Fruit fly (Drosophila melanogaster) whole organism, embryonic: ENCODE measurements around the gene CG10011.

Source experiments
- BtbVII ChIP-seq: fragments of 200-800 bp; sonication (Bioruptor generic); optimal IDR thresholded peaks from 3 replicates; lab custom pipeline; 2017; ENCODE audit warnings: missing biosample characterization, mild to moderate bottlenecking, missing genetic modification characterization
- CG10431 ChIP-seq: fragments of 200-800 bp; sonication (Bioruptor generic); optimal IDR thresholded peaks from 3 replicates; lab custom pipeline; 2018; ENCODE audit warnings: missing biosample characterization, mild to moderate bottlenecking, missing genetic modification characterization
- CG10565 ChIP-seq: fragments of 200-800 bp; sonication (Bioruptor generic); optimal IDR thresholded peaks from 3 replicates; lab custom pipeline; 2016; ENCODE audit warnings: missing biosample characterization, mild to moderate bottlenecking, missing genetic modification characterization
- CG12659 ChIP-seq: fragments of 200-800 bp; sonication (Bioruptor generic); optimal IDR thresholded peaks from 3 replicates; lab custom pipeline; 2017; ENCODE audit warnings: mild to moderate bottlenecking, missing biosample characterization, missing genetic modification reagents, missing genetic modification characterization
- CG12769 ChIP-seq: fragments of 200-800 bp; sonication (Bioruptor generic); optimal IDR thresholded peaks from 2 replicates; lab custom pipeline; 2019; ENCODE audit warnings: missing biosample characterization, mild to moderate bottlenecking, missing genetic modification characterization, moderate library complexity
- CG12942 ChIP-seq: fragments of 200-800 bp; sonication (Bioruptor generic); optimal IDR thresholded peaks from 3 replicates; lab custom pipeline; 2016; ENCODE audit warnings: missing biosample characterization, missing genetic modification characterization
- CG14667 ChIP-seq: fragments of 200-800 bp; sonication (Bioruptor generic); IDR thresholded peaks from 2 replicates; pipeline ENCODE4 v1.3.6; 2022; ENCODE audit warnings: missing biosample characterization, missing genetic modification characterization
- CG14965 ChIP-seq: fragments of 200-800 bp; sonication (Bioruptor generic); optimal IDR thresholded peaks from 2 replicates; lab custom pipeline; 2016; ENCODE audit warnings: missing biosample characterization, missing genetic modification characterization, borderline replicate concordance
- CG15601 ChIP-seq: fragments of 200-800 bp; sonication (Bioruptor generic); optimal IDR thresholded peaks from 3 replicates; lab custom pipeline; 2019; ENCODE audit warnings: missing biosample characterization, mild to moderate bottlenecking, missing genetic modification characterization, moderate library complexity
- CG16863 ChIP-seq: fragments of 200-800 bp; sonication (Bioruptor generic); optimal IDR thresholded peaks from 3 replicates; lab custom pipeline; 2016; ENCODE audit warnings: missing biosample characterization, missing genetic modification characterization
- CG18476 ChIP-seq: fragments of 200-800 bp; sonication (Bioruptor generic); optimal IDR thresholded peaks from 2 replicates; lab custom pipeline; 2016; ENCODE audit warnings: missing biosample characterization, mild to moderate bottlenecking, missing genetic modification characterization
- CG31441 ChIP-seq: fragments of 200-800 bp; sonication (Bioruptor generic); IDR thresholded peaks from 2 replicates; pipeline ENCODE4 v1.3.6; 2022; ENCODE audit warnings: missing biosample characterization, missing genetic modification characterization
- CG3163 ChIP-seq: fragments of 200-800 bp; sonication (Bioruptor generic); optimal IDR thresholded peaks from 3 replicates; lab custom pipeline; 2016; ENCODE audit warnings: missing biosample characterization, missing genetic modification characterization
- CG4360 ChIP-seq: fragments of 200-800 bp; sonication (Bioruptor generic); IDR thresholded peaks from 2 replicates; pipeline ENCODE4 v1.3.6; 2022; ENCODE audit warnings: missing biosample characterization, missing genetic modification characterization
- CG4820 ChIP-seq: fragments of 200-800 bp; sonication (Bioruptor generic); optimal IDR thresholded peaks from 3 replicates; lab custom pipeline; 2016; ENCODE audit warnings: missing biosample characterization, missing genetic modification characterization
- CG4854 ChIP-seq: fragments of 200-800 bp; sonication (Bioruptor generic); optimal IDR thresholded peaks from 2 replicates; lab custom pipeline; 2016; ENCODE audit warnings: missing biosample characterization, missing genetic modification characterization, inconsistent platforms
- CG7271 ChIP-seq: fragments of 200-800 bp; sonication (Bioruptor generic); optimal IDR thresholded peaks from 2 replicates; lab custom pipeline; 2018; ENCODE audit warnings: missing biosample characterization, mild to moderate bottlenecking, missing genetic modification characterization, moderate library complexity
- CG7839 ChIP-seq: fragments of 200-800 bp; sonication (Bioruptor generic); optimal IDR thresholded peaks from 3 replicates; lab custom pipeline; 2018; ENCODE audit warnings: missing biosample characterization, mild to moderate bottlenecking, missing genetic modification characterization, moderate library complexity
- CG7928 ChIP-seq: fragments of 200-800 bp; sonication (Bioruptor generic); optimal IDR thresholded peaks from 2 replicates; lab custom pipeline; 2017; ENCODE audit warnings: missing biosample characterization, mild to moderate bottlenecking, missing genetic modification characterization
- CG8290 ChIP-seq, 3 experiments: fragments of 200-800 bp; sonication (Bioruptor generic); optimal IDR thresholded peaks; 2 replicates each; lab custom pipeline; 2016 to 2019; ENCODE audit warnings: missing biosample characterization in 3 of 3, missing genetic modification characterization in 3 of 3, mild to moderate bottlenecking in 2 of 3, moderate library complexity in 1 of 3
- CHES-1-like ChIP-seq: fragments of 200-800 bp; sonication (Bioruptor generic); optimal IDR thresholded peaks from 2 replicates; lab custom pipeline; 2016; ENCODE audit warnings: missing biosample characterization, missing genetic modification characterization
- Dad ChIP-seq: fragments of 200-800 bp; sonication (Bioruptor generic); optimal IDR thresholded peaks from 3 replicates; lab custom pipeline; 2016; ENCODE audit warnings: missing biosample characterization, missing genetic modification characterization
- Fer2 ChIP-seq: fragments of 200-800 bp; sonication (Bioruptor generic); optimal IDR thresholded peaks from 2 replicates; lab custom pipeline; 2018; ENCODE audit warnings: missing biosample characterization, mild to moderate bottlenecking, missing genetic modification characterization, moderate library complexity
- Hey ChIP-seq: fragments of 200-800 bp; sonication (Bioruptor generic); optimal IDR thresholded peaks from 3 replicates; lab custom pipeline; 2018; ENCODE audit warnings: missing biosample characterization, mild to moderate bottlenecking, missing genetic modification characterization
- Hmx ChIP-seq: fragments of 200-800 bp; sonication (Bioruptor generic); optimal IDR thresholded peaks from 2 replicates; lab custom pipeline; 2016; ENCODE audit warnings: missing biosample characterization, missing genetic modification characterization
- Hr51 ChIP-seq, 2 experiments: fragments of 200-800 bp; sonication (Bioruptor generic); optimal IDR thresholded peaks; 2 replicates in 1 of 2; 3 replicates in 1 of 2; lab custom pipeline; 2016 to 2018; ENCODE audit warnings: missing biosample characterization in 2 of 2, missing genetic modification characterization in 2 of 2, mild to moderate bottlenecking in 1 of 2, moderate library complexity in 1 of 2
- Myb ChIP-seq: fragments of 200-800 bp; sonication (Bioruptor generic); optimal IDR thresholded peaks from 2 replicates; lab custom pipeline; 2016; ENCODE audit warnings: missing biosample characterization, missing genetic modification characterization
- NfI ChIP-seq: fragments of 200-800 bp; sonication (Bioruptor generic); optimal IDR thresholded peaks from 3 replicates; lab custom pipeline; 2018; ENCODE audit warnings: missing biosample characterization, mild to moderate bottlenecking, missing genetic modification characterization, moderate library complexity
- Opbp ChIP-seq: fragments of 200-800 bp; sonication (Bioruptor generic); IDR thresholded peaks from 3 replicates; pipeline ENCODE4 v1.3.6; 2022; ENCODE audit warnings: missing biosample characterization, missing genetic modification characterization; ENCODE audit not compliant: partially characterized antibody
- Xbp1 ChIP-seq: fragments of 200-800 bp; sonication (Bioruptor generic); optimal IDR thresholded peaks from 3 replicates; lab custom pipeline; 2016; ENCODE audit warnings: missing biosample characterization, mild to moderate bottlenecking, missing genetic modification characterization
- ash1 ChIP-seq: fragments of 200-800 bp; sonication (Bioruptor generic); optimal IDR thresholded peaks from 2 replicates; lab custom pipeline; 2018; ENCODE audit warnings: missing biosample characterization, mild to moderate bottlenecking, missing genetic modification characterization
- bab2 ChIP-seq: fragments of 200-800 bp; sonication (Bioruptor generic); optimal IDR thresholded peaks from 2 replicates; lab custom pipeline; 2016; ENCODE audit warnings: missing biosample characterization, missing genetic modification characterization
- bigmax ChIP-seq: fragments of 200-800 bp; sonication (Bioruptor generic); optimal IDR thresholded peaks from 2 replicates; lab custom pipeline; 2018; ENCODE audit warnings: missing biosample characterization, mild to moderate bottlenecking, missing genetic modification characterization
- corto ChIP-seq: fragments of 200-800 bp; sonication (Bioruptor generic); optimal IDR thresholded peaks from 2 replicates; lab custom pipeline; 2016; ENCODE audit warnings: missing biosample characterization, mild to moderate bottlenecking, missing genetic modification characterization, moderate library complexity
- dmrt11E ChIP-seq: fragments of 200-800 bp; sonication (Bioruptor generic); optimal IDR thresholded peaks from 3 replicates; lab custom pipeline; 2018; ENCODE audit warnings: missing biosample characterization, mild to moderate bottlenecking, missing genetic modification characterization, moderate library complexity
- dpn ChIP-seq, 2 experiments: fragments of 200-800 bp; sonication (Bioruptor generic); optimal IDR thresholded peaks; 3 replicates each; lab custom pipeline; 2016; ENCODE audit warnings: missing biosample characterization in 2 of 2, missing genetic modification characterization in 2 of 2
- exex ChIP-seq: fragments of 200-800 bp; sonication (Bioruptor generic); optimal IDR thresholded peaks from 4 replicates; lab custom pipeline; 2018; ENCODE audit warnings: missing biosample characterization, mild to moderate bottlenecking, missing genetic modification characterization, moderate library complexity
- gfzf ChIP-seq: fragments of 200-800 bp; sonication (Bioruptor generic); optimal IDR thresholded peaks from 2 replicates; lab custom pipeline; 2016; ENCODE audit warnings: missing biosample characterization, mild to moderate bottlenecking, missing genetic modification characterization, moderate library complexity
- lola ChIP-seq, 3 experiments: fragments of >200 bp in 2 of 3; fragments of 200-800 bp in 1 of 3; sonication (Bioruptor generic) in 1 of 3; optimal IDR thresholded peaks; 2 replicates each; lab custom pipeline; 2017 to 2019; ENCODE audit warnings: missing biosample characterization in 3 of 3, missing genetic modification characterization in 3 of 3, mild to moderate bottlenecking in 1 of 3, moderate library complexity in 1 of 3
- nau ChIP-seq: fragments of 200-800 bp; sonication (Bioruptor generic); optimal IDR thresholded peaks from 3 replicates; lab custom pipeline; 2017; ENCODE audit warnings: missing biosample characterization, mild to moderate bottlenecking, missing genetic modification characterization, missing genetic modification reagents
- phol ChIP-seq: fragments of 200-800 bp; sonication (Bioruptor generic); optimal IDR thresholded peaks from 3 replicates; lab custom pipeline; 2018; ENCODE audit warnings: missing biosample characterization, mild to moderate bottlenecking, missing genetic modification characterization, moderate library complexity
- pnt ChIP-seq: fragments of 200-800 bp; sonication (Bioruptor generic); optimal IDR thresholded peaks from 3 replicates; lab custom pipeline; 2016; ENCODE audit warnings: missing biosample characterization, missing genetic modification characterization
- stc ChIP-seq: fragments of 200-800 bp; sonication (Bioruptor generic); IDR thresholded peaks from 2 replicates; pipeline ENCODE4 v1.3.6; 2022; ENCODE audit warnings: missing biosample characterization, missing genetic modification characterization
- tgo ChIP-seq: fragments of 200-800 bp; sonication (Bioruptor generic); IDR thresholded peaks from 3 replicates; pipeline ENCODE4 v1.3.6; 2022; ENCODE audit warnings: missing biosample characterization, missing genetic modification characterization
- trem ChIP-seq: fragments of 200-800 bp; optimal IDR thresholded peaks from 3 replicates; lab custom pipeline; 2019; ENCODE audit warnings: missing biosample characterization, mild to moderate bottlenecking, missing genetic modification characterization, moderate library complexity
- unc-4 ChIP-seq: fragments of 200-800 bp; sonication (Bioruptor generic); IDR thresholded peaks from 2 replicates; pipeline ENCODE4 v1.3.6; 2022; ENCODE audit warnings: missing biosample characterization, missing genetic modification characterization; ENCODE audit not compliant: partially characterized antibody
- vnd ChIP-seq: fragments of 200-800 bp; sonication (Bioruptor generic); IDR thresholded peaks from 3 replicates; pipeline ENCODE4 v1.3.6; 2022; ENCODE audit warnings: missing biosample characterization, missing genetic modification characterization; ENCODE audit not compliant: partially characterized antibody
- vvl ChIP-seq: fragments of 200-800 bp; sonication (Bioruptor generic); IDR thresholded peaks from 2 replicates; pipeline ENCODE4 v1.3.6; 2022; ENCODE audit warnings: missing biosample characterization, missing genetic modification characterization

Gene CG10011

DNA sequence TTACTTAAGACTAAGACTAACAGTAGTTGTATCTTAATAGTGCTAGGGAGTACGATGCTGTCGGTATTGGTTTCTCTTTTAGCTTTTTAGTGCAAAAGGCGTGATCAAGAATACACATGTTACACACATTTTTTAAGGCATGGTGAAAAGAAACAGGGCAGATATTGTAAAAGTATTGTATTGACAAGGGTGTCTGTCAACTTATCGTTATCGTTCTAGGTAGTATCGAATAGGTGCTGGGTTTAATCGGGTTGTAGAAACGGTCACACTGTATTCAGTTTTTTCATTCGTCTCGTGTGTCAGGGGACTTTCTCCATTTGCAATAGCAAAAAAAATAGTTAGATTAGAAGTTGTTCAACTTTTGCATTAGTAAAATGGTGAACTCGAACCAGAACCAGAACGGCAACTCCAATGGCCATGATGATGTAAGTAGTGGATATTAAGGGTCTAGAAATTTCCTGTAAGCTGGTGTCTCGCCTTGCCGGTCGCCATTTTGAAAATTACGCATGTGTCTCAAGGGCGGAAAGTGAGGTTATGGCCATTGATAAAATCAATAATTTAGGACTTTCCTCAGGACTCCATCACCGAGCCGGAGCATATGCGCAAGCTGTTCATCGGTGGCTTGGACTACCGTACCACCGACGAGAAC lies 34.6 kb downstream of the CG10011 start (continued):
- TF ChIP-seq exex (tag; lab: Kevin White, UChicago) (no peak), Fer2 (tag; lab: Kevin White, UChicago) (no peak), Opbp (GFP tag; lab: Robert Waterston, UW) (peak; percentile 67), ash1 (GFP tag; lab: Kevin White, UChicago) (no peak), CG7928 (peak; percentile 15), corto (GFP tag; lab: Kevin White, UChicago) (no peak), Hr51 (GFP tag; optimal IDR thresholded peaks at IDR 0.05; lab: Kevin White, UChicago) (no peak), lola (GFP tag; optimal IDR thresholded peaks at IDR 0.05; lab: Kevin White, UChicago) (no peak), CG18476 (GFP tag; lab: Kevin White, UChicago) (no peak), phol (tag; lab: Kevin White, UChicago) (peak; percentile 99), CG14965 (no peak), gfzf (peak; percentile 83), bigmax (peak; percentile 99), Myb (peak; percentile 11), stc (0 out of 2 replicates have a peak, but pooled peaks have one; percentile 23), trem (tag; lab: Kevin White, UChicago) (peak; percentile 57), vvl (GFP tag; lab: Robert Waterston, UW) (peak; percentile 11), Hmx (GFP tag; lab: Kevin White, UChicago) (no peak), CG31441 (GFP tag; lab: Robert Waterston, UW) (no peak), CG14667 (GFP tag; lab: Robert Waterston, UW) (no peak), CG4854 (no peak), tgo (GFP tag; lab: Robert Waterston, UW) (no peak), CG10565 (GFP tag; lab: Kevin White, UChicago) (no peak), vnd (GFP tag; lab: Robert Waterston, UW) (0 out of 3 replicates have a peak, but pooled peaks have one; percentile 39), CG4360 (GFP tag; lab: Robert Waterston, UW) (no peak), CG15601 (peak; percentile 4), pnt (GFP tag; lab: Kevin White, UChicago) (no peak), nau (GFP tag; lab: Kevin White, UChicago) (no peak), Hey (tag; lab: Kevin White, UChicago) (no peak), CG12942 (GFP tag; lab: Kevin White, UChicago) (no peak), Xbp1 (GFP tag; lab: Kevin White, UChicago) (no peak), CG12769 (no peak), Dad (GFP tag; lab: Kevin White, UChicago) (no peak), CHES-1-like (GFP tag; lab: Kevin White, UChicago) (no peak), CG4820 (GFP tag; lab: Kevin White, UChicago) (no peak), NfI (GFP tag; lab: Kevin White, UChicago) (no peak), CG3163 (GFP tag; lab: Kevin White, UChicago) (no peak), unc-4 (GFP tag; lab: Robert Waterston, UW) (peak; percentile 33; the same call in 1 of the 2 replicates), CG7839 (tag; lab: Kevin White, UChicago) (no peak), CG12659 (peak; percentile 53), CG8290 (GFP tag; optimal IDR thresholded peaks at IDR 0.05; lab: Kevin White, UChicago) (peak; percentile 28), CG8290 (tag; optimal IDR thresholded peaks at IDR 0.05; lab: Kevin White, UChicago) (no peak), BtbVII (GFP tag; lab: Kevin White, UChicago) (no peak), CG7271 (tag; lab: Kevin White, UChicago) (peak; percentile 0), dpn (GFP tag; optimal IDR thresholded peaks at IDR 0.05; lab: Kevin White, UChicago) (no peak), CG16863 (no peak), bab2 (GFP tag; lab: Kevin White, UChicago) (no peak), dmrt11E (no peak), CG10431 (GFP tag; lab: Kevin White, UChicago) (peak; percentile 5)
